Worm (Caenorhabditis elegans) whole organism, late embryonic: ENCODE data around the gene txt-18.

Experiments
- C08G9.2 ChIP-seq: sonication (generic microtip); optimal IDR thresholded peaks from 2 replicates; lab custom pipeline; 2016; ENCODE audit warnings: mild to moderate bottlenecking, missing genetic modification characterization, moderate library complexity, missing compliant biosample characterization
- C38D4.7 ChIP-seq: fragments of 200-800 bp; sonication (Bioruptor generic); optimal IDR thresholded peaks from 2 replicates; lab custom pipeline; 2018; ENCODE audit warnings: mild to moderate bottlenecking, missing genetic modification characterization, moderate library complexity, missing compliant biosample characterization
- F13H6.1 ChIP-seq: sonication (generic microtip); optimal IDR thresholded peaks from 2 replicates; lab custom pipeline; 2016; ENCODE audit warnings: missing genetic modification characterization, missing compliant biosample characterization
- K02D7.2 ChIP-seq: sonication (generic microtip); optimal IDR thresholded peaks from 2 replicates; lab custom pipeline; 2017; ENCODE audit warnings: mild to moderate bottlenecking, missing genetic modification characterization, missing compliant biosample characterization
- K09A11.1 ChIP-seq: sonication (generic microtip); optimal IDR thresholded peaks from 2 replicates; lab custom pipeline; 2017; ENCODE audit warnings: antibody characterized with exemption, mild to moderate bottlenecking, missing genetic modification characterization, missing compliant biosample characterization; ENCODE audit not compliant: insufficient read depth
- Y22D7AL.16 ChIP-seq: sonication (generic microtip); optimal IDR thresholded peaks from 2 replicates; lab custom pipeline; 2016; ENCODE audit warnings: missing genetic modification characterization, missing compliant biosample characterization
- ahr-1 ChIP-seq: sonication (generic microtip); optimal IDR thresholded peaks from 2 replicates; lab custom pipeline; 2016; ENCODE audit warnings: missing genetic modification characterization, missing compliant biosample characterization
- ama-1 ChIP-seq: fragments of 150-350 bp; optimal IDR thresholded peaks from 2 replicates; lab custom pipeline; 2014
- ceh-18 ChIP-seq: sonication (generic microtip); optimal IDR thresholded peaks from 2 replicates; lab custom pipeline; 2016; ENCODE audit warnings: missing genetic modification characterization, missing compliant biosample characterization
- ceh-19 ChIP-seq: fragments of 200-800 bp; sonication (Bioruptor generic); optimal IDR thresholded peaks from 2 replicates; lab custom pipeline; 2018; ENCODE audit warnings: mild to moderate bottlenecking, missing genetic modification characterization, missing compliant biosample characterization
- ceh-2 ChIP-seq: sonication (generic microtip); optimal IDR thresholded peaks from 2 replicates; lab custom pipeline; 2016; ENCODE audit warnings: missing genotype, missing genetic modification characterization, missing compliant biosample characterization
- ceh-22 ChIP-seq: sonication (generic microtip); optimal IDR thresholded peaks from 2 replicates; lab custom pipeline; 2017; ENCODE audit warnings: missing biosample characterization, missing genetic modification characterization
- ceh-24 ChIP-seq: sonication (generic microtip); optimal IDR thresholded peaks from 2 replicates; lab custom pipeline; 2016; ENCODE audit warnings: mild to moderate bottlenecking, missing genetic modification characterization, missing compliant biosample characterization
- ceh-31 ChIP-seq: sonication (generic microtip); optimal IDR thresholded peaks from 2 replicates; lab custom pipeline; 2016; ENCODE audit warnings: missing genetic modification characterization, missing compliant biosample characterization
- ceh-34 ChIP-seq: sonication (generic microtip); optimal IDR thresholded peaks from 2 replicates; lab custom pipeline; 2016; ENCODE audit warnings: mild to moderate bottlenecking, missing genetic modification characterization, missing compliant biosample characterization
- ceh-45 ChIP-seq: fragments of 200-800 bp; sonication (Bioruptor generic); IDR thresholded peaks from 2 replicates; pipeline ENCODE4 v1.3.6; 2022; ENCODE audit warnings: missing genetic modification reagents, missing genetic modification characterization, missing compliant biosample characterization
- ceh-48 ChIP-seq: sonication (generic microtip); optimal IDR thresholded peaks from 2 replicates; lab custom pipeline; 2016; ENCODE audit warnings: missing genetic modification characterization, inconsistent platforms, missing compliant biosample characterization
- ceh-9 ChIP-seq: sonication (generic microtip); optimal IDR thresholded peaks from 2 replicates; lab custom pipeline; 2016; ENCODE audit warnings: mild to moderate bottlenecking, missing genetic modification characterization, inconsistent platforms, missing compliant biosample characterization
- che-1 ChIP-seq: sonication (generic microtip); optimal IDR thresholded peaks from 2 replicates; lab custom pipeline; 2016; ENCODE audit warnings: mild to moderate bottlenecking, missing genetic modification characterization, missing compliant biosample characterization
- dmd-4 ChIP-seq: sonication (generic microtip); optimal IDR thresholded peaks from 2 replicates; lab custom pipeline; 2016; ENCODE audit warnings: borderline replicate concordance, missing genetic modification characterization, missing compliant biosample characterization
- dve-1 ChIP-seq: sonication (generic microtip); optimal IDR thresholded peaks from 2 replicates; lab custom pipeline; 2017; ENCODE audit warnings: antibody characterized with exemption, mild to moderate bottlenecking, missing genetic modification characterization, missing compliant biosample characterization
- elt-4 ChIP-seq: sonication (generic microtip); optimal IDR thresholded peaks from 2 replicates; lab custom pipeline; 2016; ENCODE audit warnings: missing genetic modification characterization, missing compliant biosample characterization
- eyg-1 ChIP-seq: sonication (generic microtip); optimal IDR thresholded peaks from 2 replicates; lab custom pipeline; 2016; ENCODE audit warnings: missing genotype, missing genetic modification characterization, missing compliant biosample characterization
- fax-1 ChIP-seq: sonication (generic microtip); optimal IDR thresholded peaks from 2 replicates; lab custom pipeline; 2016; ENCODE audit warnings: missing genotype, missing genetic modification characterization, missing compliant biosample characterization
- fkh-10 ChIP-seq: fragments of 150-350 bp; optimal IDR thresholded peaks from 2 replicates; lab custom pipeline; 2014; ENCODE audit warnings: missing biosample characterization, missing genetic modification reagents, missing genetic modification characterization
- fkh-6 ChIP-seq: sonication (generic microtip); optimal IDR thresholded peaks from 2 replicates; lab custom pipeline; 2016; ENCODE audit warnings: missing genetic modification characterization, missing compliant biosample characterization
- gmeb-2 ChIP-seq: sonication (generic microtip); optimal IDR thresholded peaks from 2 replicates; lab custom pipeline; 2016; ENCODE audit warnings: missing genetic modification characterization, inconsistent platforms, missing compliant biosample characterization
- hlh-15 ChIP-seq: sonication (generic microtip); optimal IDR thresholded peaks from 2 replicates; lab custom pipeline; 2016; ENCODE audit warnings: missing genetic modification characterization, missing compliant biosample characterization
- hlh-6 ChIP-seq: sonication (generic microtip); optimal IDR thresholded peaks from 2 replicates; lab custom pipeline; 2016; ENCODE audit warnings: missing genotype, missing genetic modification characterization, missing compliant biosample characterization
- mec-3 ChIP-seq: sonication (generic microtip); optimal IDR thresholded peaks from 2 replicates; lab custom pipeline; 2016; ENCODE audit warnings: borderline replicate concordance, missing genetic modification characterization, missing compliant biosample characterization
- nfya-1 ChIP-seq: sonication (generic microtip); optimal IDR thresholded peaks from 2 replicates; lab custom pipeline; 2017; ENCODE audit warnings: missing genetic modification characterization, mild to moderate bottlenecking, missing compliant biosample characterization, antibody characterized with exemption, moderate library complexity
- nhr-11 ChIP-seq: fragments of 150-350 bp; optimal IDR thresholded peaks from 2 replicates; lab custom pipeline; 2014; ENCODE audit warnings: missing biosample characterization, missing genetic modification characterization
- nhr-232 ChIP-seq: sonication (generic microtip); optimal IDR thresholded peaks from 2 replicates; lab custom pipeline; 2016; ENCODE audit warnings: missing genetic modification characterization, missing compliant biosample characterization
- npax-4 ChIP-seq: sonication (generic microtip); optimal IDR thresholded peaks from 2 replicates; lab custom pipeline; 2016; ENCODE audit warnings: missing genetic modification characterization, missing compliant biosample characterization
- pag-3 ChIP-seq: sonication (generic microtip); optimal IDR thresholded peaks from 2 replicates; lab custom pipeline; 2016; ENCODE audit warnings: missing compliant biosample characterization, missing genetic modification characterization, borderline replicate concordance
- pat-9 ChIP-seq: fragments of 200-800 bp; sonication (Bioruptor generic); optimal IDR thresholded peaks from 2 replicates; lab custom pipeline; 2018; ENCODE audit warnings: mild to moderate bottlenecking, missing genetic modification characterization, moderate library complexity, missing compliant biosample characterization
- pax-1 ChIP-seq: fragments of 150-350 bp; optimal IDR thresholded peaks from 2 replicates; lab custom pipeline; 2014; ENCODE audit warnings: missing biosample characterization, missing genetic modification characterization
- pha-2 ChIP-seq: sonication (generic microtip); optimal IDR thresholded peaks from 2 replicates; lab custom pipeline; 2017; ENCODE audit warnings: mild to moderate bottlenecking, missing genetic modification characterization, missing compliant biosample characterization
- pqm-1 ChIP-seq: sonication (generic microtip); optimal IDR thresholded peaks from 2 replicates; lab custom pipeline; 2016; ENCODE audit warnings: missing genetic modification characterization, missing compliant biosample characterization
- pros-1 ChIP-seq: fragments of 150-350 bp; optimal IDR thresholded peaks from 2 replicates; lab custom pipeline; 2014; ENCODE audit warnings: missing biosample characterization, missing genetic modification reagents, missing genetic modification characterization
- ref-2 ChIP-seq: sonication (generic microtip); optimal IDR thresholded peaks from 2 replicates; lab custom pipeline; 2016; ENCODE audit warnings: missing genetic modification characterization, missing compliant biosample characterization
- rnt-1 ChIP-seq: sonication (generic microtip); optimal IDR thresholded peaks from 2 replicates; lab custom pipeline; 2016; ENCODE audit warnings: missing genetic modification characterization, missing compliant biosample characterization
- sox-2 ChIP-seq: fragments of 200-800 bp; sonication (Bioruptor generic); IDR thresholded peaks from 2 replicates; pipeline ENCODE4 v1.3.6; 2022; ENCODE audit warnings: missing genetic modification reagents, missing genetic modification characterization, missing compliant biosample characterization
- syd-9 ChIP-seq: sonication (generic microtip); optimal IDR thresholded peaks from 2 replicates; lab custom pipeline; 2016; ENCODE audit warnings: mild to moderate bottlenecking, missing genetic modification characterization, moderate library complexity, missing compliant biosample characterization
- tbx-7 ChIP-seq: sonication (generic microtip); optimal IDR thresholded peaks from 2 replicates; lab custom pipeline; 2016; ENCODE audit warnings: missing genotype, missing genetic modification characterization, missing compliant biosample characterization
- ttx-3 ChIP-seq: sonication (generic microtip); optimal IDR thresholded peaks from 2 replicates; lab custom pipeline; 2016; ENCODE audit warnings: missing genetic modification reagents, missing genetic modification characterization, missing compliant biosample characterization
- unc-42 ChIP-seq: sonication (generic microtip); optimal IDR thresholded peaks from 2 replicates; lab custom pipeline; 2016; ENCODE audit warnings: missing genotype, missing genetic modification characterization, missing compliant biosample characterization
- unc-55 ChIP-seq: sonication (generic microtip); optimal IDR thresholded peaks from 2 replicates; lab custom pipeline; 2017; ENCODE audit warnings: missing biosample characterization, missing genetic modification reagents, missing genetic modification characterization
- unc-86 ChIP-seq: sonication (generic microtip); optimal IDR thresholded peaks from 2 replicates; lab custom pipeline; 2016; ENCODE audit warnings: missing genetic modification characterization, missing compliant biosample characterization
- zip-5 ChIP-seq: sonication (generic microtip); optimal IDR thresholded peaks from 2 replicates; lab custom pipeline; 2016; ENCODE audit warnings: missing genetic modification characterization, missing compliant biosample characterization
- ztf-16 ChIP-seq: sonication (generic microtip); optimal IDR thresholded peaks from 2 replicates; lab custom pipeline; 2017; ENCODE audit warnings: missing genetic modification characterization, missing compliant biosample characterization

txt-18 gene

ce11 chrII:6380866-6381265, 37.0 kb downstream of the txt-18 start, which contains the start of gene F58F12.12:
Gene F58F12.12 (plus strand): TSS chrII:6381166.
- no peak for TF ChIP-seq ceh-24 (tag; lab: Kevin White, UChicago)
- TF ChIP-seq pros-1 = no peak
- no peak for TF ChIP-seq nhr-232 (tag; lab: Kevin White, UChicago)
- TF ChIP-seq C38D4.7 = no peak
- no peak for TF ChIP-seq ttx-3 (tag; lab: Kevin White, UChicago)
- no peak for TF ChIP-seq dve-1 (tag; lab: Kevin White, UChicago)
- TF ChIP-seq ceh-48 = no peak
- TF ChIP-seq ceh-19 = no peak
- TF ChIP-seq tbx-7 (tag; lab: Kevin White, UChicago) = no peak
- no peak for TF ChIP-seq ceh-45
- no peak for TF ChIP-seq eyg-1 (tag; lab: Kevin White, UChicago)
- no peak for TF ChIP-seq pqm-1
- TF ChIP-seq hlh-6 (tag; lab: Kevin White, UChicago) = no peak
- TF ChIP-seq dmd-4 = no peak
- TF ChIP-seq pax-1 (tag; lab: Kevin White, UChicago) = no peak
- TF ChIP-seq ceh-9 (tag; lab: Kevin White, UChicago) = no peak
- TF ChIP-seq F13H6.1 (tag; lab: Kevin White, UChicago) = no peak
- TF ChIP-seq zip-5 = no peak
- TF ChIP-seq nfya-1 (tag; lab: Kevin White, UChicago) = no peak

ce11 chrII:6383183-6383695, 39.4 kb downstream of the txt-18 start, which contains the start of gene F58F12.1:
Gene F58F12.1 (plus strand): TSS chrII:6383645.
- TF ChIP-seq tbx-7 (tag; lab: Kevin White, UChicago) (peak; percentile 74), pqm-1 (peak; percentile 14), mec-3 (tag; lab: Kevin White, UChicago) (no peak), ceh-2 (peak; percentile 88), syd-9 (tag; lab: Kevin White, UChicago) (no peak), ceh-31 (peak; percentile 93), fax-1 (tag; lab: Kevin White, UChicago) (peak; percentile 59), sox-2 (no peak), ahr-1 (no peak), pha-2 (tag; lab: Kevin White, UChicago) (no peak), nfya-1 (tag; lab: Kevin White, UChicago) (peak; percentile 26), rnt-1 (tag; lab: Kevin White, UChicago) (peak; percentile 57), K02D7.2 (tag; lab: Kevin White, UChicago) (no peak), ama-1 (lab: Kevin White, UChicago) (no peak), F13H6.1 (tag; lab: Kevin White, UChicago) (peak; percentile 38), hlh-6 (tag; lab: Kevin White, UChicago) (no peak), ceh-22 (tag; lab: Kevin White, UChicago) (no peak), ceh-45 (no peak), ref-2 (tag; lab: Kevin White, UChicago) (peak; percentile 56), gmeb-2 (tag; lab: Kevin White, UChicago) (peak; percentile 12), fkh-6 (peak; percentile 35), che-1 (tag; lab: Kevin White, UChicago) (no peak), pat-9 (no peak), hlh-15 (tag; lab: Kevin White, UChicago) (no peak), elt-4 (no peak), K09A11.1 (no peak), unc-42 (tag; lab: Kevin White, UChicago) (no peak), dve-1 (tag; lab: Kevin White, UChicago) (no peak), unc-55 (no peak), Y22D7AL.16 (tag; lab: Kevin White, UChicago) (no peak), ztf-16 (tag; lab: Kevin White, UChicago) (no peak), dmd-4 (peak; percentile 28), ceh-34 (tag; lab: Kevin White, UChicago) (peak; percentile 31), eyg-1 (tag; lab: Kevin White, UChicago) (no peak), pag-3 (no peak), unc-86 (tag; lab: Kevin White, UChicago) (peak; percentile 14), C08G9.2 (tag; lab: Kevin White, UChicago) (peak; percentile 83), npax-4 (tag; lab: Kevin White, UChicago) (no peak), ceh-18 (tag; lab: Kevin White, UChicago) (peak; percentile 19), pros-1 (no peak), fkh-10 (no peak), nhr-11 (tag; lab: Kevin White, UChicago) (no peak)
